Worm (Caenorhabditis elegans): ENCODE results near the gene txt-5.
A peak's percentile ranks its signal among the peaks of the same experiment; 100 is the strongest.

txt-5 gene

DNA sequence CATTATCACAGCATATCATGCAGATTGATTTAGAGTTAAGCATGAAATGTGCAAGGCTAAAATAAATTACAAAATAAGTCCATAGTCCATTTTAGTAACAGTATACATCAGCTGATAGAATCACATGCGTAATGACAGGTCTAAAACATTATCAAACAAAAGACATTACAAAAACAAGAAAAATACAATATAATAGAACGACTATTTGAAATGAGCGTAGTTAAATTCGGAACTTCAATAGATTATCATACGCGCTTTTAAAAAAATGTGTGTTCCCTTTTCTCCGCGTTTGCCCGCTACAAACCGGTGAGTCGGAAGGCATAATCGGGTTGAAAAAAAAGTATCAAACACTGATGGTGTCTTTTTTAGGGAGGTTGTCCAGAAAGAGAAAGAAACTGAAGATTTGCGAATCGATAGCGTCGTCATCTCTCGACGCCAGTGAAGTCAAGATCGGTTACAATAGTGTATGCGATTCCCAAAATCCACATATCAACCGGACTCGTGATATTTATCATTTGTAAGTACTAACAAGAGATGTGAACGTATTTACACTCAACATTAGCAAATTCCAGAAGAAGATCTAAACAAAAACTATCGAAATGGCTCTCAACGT, 18.6 kb upstream of the txt-5 start, which contains the start of gene C37C3.2:
Gene C37C3.2 (plus strand): TSS at position 563 of the 613 bp plus-strand sequence.
- TF ChIP-seq nhr-77 (tag; optimal IDR thresholded peaks at IDR 0.05) (peak; percentile 51), arid-1 (GFP tag; conservative IDR thresholded peaks at IDR 0.05) (0 out of 2 replicates have a peak, but pooled peaks have one; percentile 15), aha-1 (tag) (peak; percentile 61), F49E8.2 (tag; optimal IDR thresholded peaks at IDR 0.05; ENCODE audit: borderline replicate concordance) (no peak), T20F7.1 (GFP tag; optimal IDR thresholded peaks at IDR 0.05) (peak; percentile 34), nhr-10 (tag; optimal IDR thresholded peaks at IDR 0.05) (no peak), D1046.2 (GFP tag; IDR thresholded peaks at IDR 0.05) (no peak), nhr-25 (tag; optimal IDR thresholded peaks at IDR 0.05; ENCODE audit: borderline replicate concordance, insufficient read depth) (no peak), dve-1 (tag; optimal IDR thresholded peaks at IDR 0.05; ENCODE audit: insufficient read depth) (no peak), spr-1 (tag; optimal IDR thresholded peaks at IDR 0.05) (peak; percentile 2), ceh-28 (tag; optimal IDR thresholded peaks at IDR 0.05) (no peak), skn-1 (tag; optimal IDR thresholded peaks at IDR 0.05) (no peak), duxl-1 (tag; optimal IDR thresholded peaks at IDR 0.05; ENCODE audit: poor library complexity) (peak; percentile 19), lin-38 (GFP tag; IDR thresholded peaks at IDR 0.05) (peak; percentile 3; the same call in 1 of the 2 replicates), daf-16 (GFP tag; optimal IDR thresholded peaks at IDR 0.05) (no peak), daf-16 (tag; optimal IDR thresholded peaks at IDR 0.05) (peak; percentile 8), lin-29 (GFP tag; IDR thresholded peaks at IDR 0.05) (no peak), F44E2.7 (GFP tag; IDR thresholded peaks at IDR 0.05) (0 out of 2 replicates have a peak, but pooled peaks have one; percentile 54), hlh-30 (tag; optimal IDR thresholded peaks at IDR 0.05; ENCODE audit: insufficient read depth) (peak; percentile 8), ztf-7 (tag; optimal IDR thresholded peaks at IDR 0.05) (no peak)

DNA sequence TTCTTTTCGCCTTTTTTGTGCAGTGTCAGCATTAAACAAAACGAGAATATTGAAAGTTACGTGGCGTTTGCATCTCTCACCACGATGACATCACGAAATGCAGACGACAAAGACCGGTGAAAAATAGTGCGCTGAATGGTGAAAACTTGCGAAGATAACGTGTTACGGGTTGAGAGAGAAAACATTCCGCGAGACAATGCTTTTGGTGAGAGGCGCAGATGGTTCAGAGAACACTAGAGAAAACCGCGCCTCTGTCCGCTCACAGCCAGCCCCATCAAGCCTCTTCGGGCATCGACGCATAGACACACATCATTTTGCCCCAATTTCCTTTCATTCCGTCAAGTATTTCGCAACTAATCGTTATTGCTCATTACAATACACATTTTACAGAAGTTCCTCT, 17.7 kb upstream of the txt-5 start, which contains the start of the genes C37C3.9 and C37C3.18:
Gene C37C3.9 (minus strand): TSS at position 98 of the 400 bp plus-strand sequence.
Gene C37C3.18 (plus strand): TSS at position 391 of the 400 bp plus-strand sequence.
- TF ChIP-seq pha-4 (GFP tag; IDR thresholded peaks at IDR 0.05): 0 out of 2 replicates have a peak, but pooled peaks have one; percentile 39
- TF ChIP-seq pha-4 (tag; optimal IDR thresholded peaks at IDR 0.05): no peak
- TF ChIP-seq aha-1 (tag): peak; percentile 97
- peak; percentile 48 for TF ChIP-seq ama-1 (optimal IDR thresholded peaks at IDR 0.05)
- peak; percentile 37 for TF ChIP-seq nhr-25 (tag; optimal IDR thresholded peaks at IDR 0.05; ENCODE audit: borderline replicate concordance, insufficient read depth)
- TF ChIP-seq mdl-1 (tag; optimal IDR thresholded peaks at IDR 0.05): peak; percentile 63 to 78
- no peak for TF ChIP-seq lin-15B (tag; optimal IDR thresholded peaks at IDR 0.05)
- TF ChIP-seq lim-7 (GFP tag; IDR thresholded peaks at IDR 0.05): no peak
- TF ChIP-seq madf-5 (GFP tag; IDR thresholded peaks at IDR 0.05): no peak
- no peak for TF ChIP-seq tag-97 (GFP tag; IDR thresholded peaks at IDR 0.05)
- TF ChIP-seq madf-9 (GFP tag; conservative IDR thresholded peaks at IDR 0.05): no peak
- no peak for TF ChIP-seq lir-3 (tag; optimal IDR thresholded peaks at IDR 0.05)
- peak; percentile 88 for TF ChIP-seq hlh-11 (tag; optimal IDR thresholded peaks at IDR 0.05)
- TF ChIP-seq nhr-111 (GFP tag; optimal IDR thresholded peaks at IDR 0.05): no peak
- TF ChIP-seq zag-1 (tag; optimal IDR thresholded peaks at IDR 0.05): no peak
- TF ChIP-seq ctbp-1 (GFP tag; IDR thresholded peaks at IDR 0.05): no peak; the same call in 1 of the 2 replicates
- TF ChIP-seq Y105C5A.15 (GFP tag; IDR thresholded peaks at IDR 0.05): no peak
- TF ChIP-seq nhr-48 (tag; optimal IDR thresholded peaks at IDR 0.05): peak; percentile 56
- no peak for TF ChIP-seq daf-12 (tag; optimal IDR thresholded peaks at IDR 0.05)
- no peak for TF ChIP-seq php-3 (GFP tag; IDR thresholded peaks at IDR 0.05)
- peak; percentile 76 for TF ChIP-seq hlh-30 (tag; optimal IDR thresholded peaks at IDR 0.05; ENCODE audit: insufficient read depth)
- TF ChIP-seq hif-1 (tag; optimal IDR thresholded peaks at IDR 0.05): peak in 1 of 2 experiments; percentile 64
- TF ChIP-seq attf-4 (tag; optimal IDR thresholded peaks at IDR 0.05): no peak
- TF ChIP-seq zfp-3 (GFP tag; conservative IDR thresholded peaks at IDR 0.05): no peak
- TF ChIP-seq ceh-44 (GFP tag; IDR thresholded peaks at IDR 0.05): no peak
- peak; percentile 70 for TF ChIP-seq nhr-77 (tag; optimal IDR thresholded peaks at IDR 0.05)
- peak; percentile 31 for TF ChIP-seq dpl-1 (GFP tag; optimal IDR thresholded peaks at IDR 0.05)
- TF ChIP-seq T20F7.1 (GFP tag; optimal IDR thresholded peaks at IDR 0.05): peak; percentile 53
- peak; percentile 57 to 74 for TF ChIP-seq lsy-2 (tag; optimal IDR thresholded peaks at IDR 0.05)
- no peak for TF ChIP-seq saeg-2 (GFP tag; IDR thresholded peaks at IDR 0.05)
- no peak for TF ChIP-seq nhr-76 (tag; optimal IDR thresholded peaks at IDR 0.05)
- no peak for TF ChIP-seq zip-2 (tag; optimal IDR thresholded peaks at IDR 0.05)
- no peak for TF ChIP-seq vab-7 (GFP tag; IDR thresholded peaks at IDR 0.05)
- TF ChIP-seq ztf-11 (tag; optimal IDR thresholded peaks at IDR 0.05): no peak
